Worm (Caenorhabditis elegans): ENCODE data around the gene gst-37.

DNA sequence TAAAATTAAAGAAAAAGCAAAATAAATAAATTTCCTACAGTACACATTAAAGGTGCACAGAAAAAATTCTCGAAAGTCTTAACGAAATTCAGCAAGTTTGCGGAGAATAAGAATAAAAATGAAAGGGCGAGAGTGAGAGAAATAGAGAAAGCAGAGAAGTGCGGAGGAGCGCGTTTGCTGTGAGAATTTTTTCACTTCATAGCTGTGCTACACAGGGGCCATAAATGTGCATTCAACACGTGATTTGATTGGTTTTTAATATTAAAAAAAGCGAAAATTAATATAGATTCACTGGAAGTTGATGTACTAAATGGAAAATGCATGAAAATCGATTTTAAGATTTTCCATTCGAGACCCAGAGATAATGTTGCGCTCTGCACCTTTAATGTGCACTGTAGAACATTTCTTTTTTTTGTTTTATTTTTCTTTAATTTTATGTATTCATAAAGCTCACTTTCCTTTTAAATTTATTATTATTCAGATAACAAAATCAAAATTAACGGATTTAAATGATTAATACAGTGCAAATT, 3.3 kb upstream of the gst-37 start, which contains the start of gene Y32G9A.2:
- TF ChIP-seq T22C8.4 (GFP tag; IDR thresholded peaks at IDR 0.05) (no peak), ztf-29 (GFP tag; IDR thresholded peaks at IDR 0.05) (no peak), flt-1 (GFP tag; IDR thresholded peaks at IDR 0.05) (no peak), klf-2 (GFP tag; conservative IDR thresholded peaks at IDR 0.05) (no peak), med-1 (GFP tag; optimal IDR thresholded peaks at IDR 0.05; ENCODE audit: insufficient read depth) (no peak)
